Worm (Caenorhabditis elegans) whole organism, young adult: ENCODE results near the gene clec-9.

Experiments
- B0336.3 ChIP-seq: fragments of 200-800 bp; sonication (Bioruptor generic); IDR thresholded peaks from 2 replicates; pipeline ENCODE4 v1.3.6; 2022; ENCODE audit warnings: missing genetic modification characterization, missing compliant biosample characterization
- C17E4.6 ChIP-seq: fragments of 200-800 bp; sonication (Bioruptor generic); IDR thresholded peaks from 2 replicates; pipeline ENCODE4 v1.3.6; 2022; ENCODE audit warnings: missing genetic modification reagents, missing genetic modification characterization, missing compliant biosample characterization
- T07F8.4 ChIP-seq: sonication (generic microtip); optimal IDR thresholded peaks from 2 replicates; lab custom pipeline; 2016; ENCODE audit warnings: mild to moderate bottlenecking, missing genetic modification characterization, moderate library complexity, missing compliant biosample characterization
- Y95B8A.8 ChIP-seq: fragments of 200-800 bp; sonication (Bioruptor generic); IDR thresholded peaks from 2 replicates; pipeline ENCODE4 v1.3.6; 2022; ENCODE audit warnings: missing genetic modification reagents, missing genetic modification characterization, missing compliant biosample characterization
- hlh-26 ChIP-seq: fragments of 200-800 bp; sonication (Bioruptor generic); conservative IDR thresholded peaks from 2 replicates; pipeline ENCODE4 v1.3.6; 2022; ENCODE audit warnings: missing genetic modification reagents, missing genetic modification characterization, missing compliant biosample characterization
- hmg-1.2 ChIP-seq: fragments of 200-800 bp; sonication (Bioruptor generic); IDR thresholded peaks from 2 replicates; pipeline ENCODE4 v1.3.6; 2022; ENCODE audit warnings: missing genetic modification reagents, missing genetic modification characterization, missing compliant biosample characterization
- nfya-1 ChIP-seq: sonication (generic microtip); optimal IDR thresholded peaks from 2 replicates; lab custom pipeline; 2017; ENCODE audit warnings: antibody characterized with exemption, missing compliant biosample characterization, missing genetic modification characterization, borderline replicate concordance; ENCODE audit not compliant: insufficient read depth
- pbrm-1 ChIP-seq: fragments of 200-800 bp; sonication (Bioruptor generic); IDR thresholded peaks from 2 replicates; pipeline ENCODE4 v1.3.6; 2022; ENCODE audit warnings: missing genetic modification reagents, missing genetic modification characterization, missing compliant biosample characterization
- repo-1 ChIP-seq: sonication (generic microtip); optimal IDR thresholded peaks from 2 replicates; lab custom pipeline; 2017; ENCODE audit warnings: mild to moderate bottlenecking, missing genetic modification characterization, missing compliant biosample characterization
- snpc-4 ChIP-seq, 5 experiments: fragments of 150-350 bp in 1 of 5; sonication (generic microtip) in 4 of 5; optimal IDR thresholded peaks; 2 replicates each; lab custom pipeline; 2014 to 2018; ENCODE audit warnings: missing genetic modification characterization in 5 of 5, missing biosample characterization in 3 of 5, antibody characterized with exemption in 2 of 5, mild to moderate bottlenecking in 2 of 5, missing compliant biosample characterization in 2 of 5, missing genotype in 2 of 5, moderate library complexity in 2 of 5, missing genetic modification reagents in 1 of 5
- unc-62 ChIP-seq: fragments of 150-350 bp; optimal IDR thresholded peaks from 2 replicates; lab custom pipeline; 2014; ENCODE audit warnings: missing biosample characterization, missing genetic modification reagents, missing genetic modification characterization

DNA sequence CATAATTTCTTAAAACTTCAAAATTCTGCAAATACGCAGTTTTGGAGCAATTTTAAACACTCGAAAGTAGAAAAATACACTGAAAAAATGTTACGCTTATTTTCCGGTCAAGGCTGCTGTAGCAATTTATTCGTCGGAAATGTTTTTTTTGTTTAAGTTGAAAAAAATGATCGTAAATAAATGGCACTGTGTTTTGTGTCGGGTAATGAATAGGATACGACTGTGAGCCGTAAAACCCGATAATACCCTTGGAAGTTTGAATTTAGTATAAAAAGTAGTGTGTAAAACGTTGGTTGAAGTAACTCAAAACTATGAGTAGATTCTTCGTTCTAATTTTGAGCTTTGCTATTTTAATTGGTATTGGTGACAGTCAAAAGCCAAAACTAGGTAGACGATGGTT is 20.5 kb upstream of the clec-9 start, which contains the start of gene T25E12.14:
- TF ChIP-seq nfya-1 (tag; lab: Kevin White, UChicago) (no peak), hlh-26 (GFP tag; lab: Robert Waterston, UW) (no peak), snpc-4 (GFP tag; optimal IDR thresholded peaks at IDR 0.05; lab: Kevin White, UChicago) (no peak), snpc-4 (tag; optimal IDR thresholded peaks at IDR 0.05; lab: Kevin White, UChicago) (no peak), hmg-1.2 (GFP tag; lab: Robert Waterston, UW) (no peak), repo-1 (tag; lab: Kevin White, UChicago) (no peak), Y95B8A.8 (GFP tag; lab: Robert Waterston, UW) (no peak), unc-62 (GFP tag; lab: Kevin White, UChicago) (no peak), T07F8.4 (tag; lab: Kevin White, UChicago) (no peak), C17E4.6 (GFP tag; lab: Robert Waterston, UW) (no peak), B0336.3 (GFP tag; lab: Robert Waterston, UW) (no peak), pbrm-1 (no peak)
